Worm (Caenorhabditis elegans): ENCODE measurements around the gene W01B6.5.

DNA sequence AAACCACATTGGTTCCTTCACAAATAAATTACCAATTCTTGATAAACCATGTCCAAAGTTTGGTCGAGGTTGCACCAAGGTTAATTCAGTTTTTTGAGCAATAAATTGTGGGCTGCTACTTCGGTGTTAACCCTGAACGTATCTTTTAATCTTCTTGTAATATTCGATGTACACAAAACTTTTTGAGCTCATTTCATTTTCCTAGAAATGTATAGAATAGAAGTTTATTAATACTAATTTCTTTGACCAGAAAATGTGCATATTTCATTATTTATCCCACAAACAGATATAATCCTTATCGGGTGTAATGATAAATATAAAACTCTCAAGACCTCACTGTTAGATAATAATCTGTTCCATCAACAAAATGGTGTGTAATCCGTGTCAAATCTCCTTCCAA is 12.1 kb upstream of the W01B6.5 start:
- no peak for TF ChIP-seq W03F9.2 (tag; optimal IDR thresholded peaks at IDR 0.05)
- no peak for TF ChIP-seq him-1 (tag; optimal IDR thresholded peaks at IDR 0.05)
- no peak for TF ChIP-seq dao-5 (tag; optimal IDR thresholded peaks at IDR 0.05)

Data from whole organism, L4/young adult.